Fruit fly (Drosophila melanogaster): ENCODE measurements around the gene UK114.

DNA sequence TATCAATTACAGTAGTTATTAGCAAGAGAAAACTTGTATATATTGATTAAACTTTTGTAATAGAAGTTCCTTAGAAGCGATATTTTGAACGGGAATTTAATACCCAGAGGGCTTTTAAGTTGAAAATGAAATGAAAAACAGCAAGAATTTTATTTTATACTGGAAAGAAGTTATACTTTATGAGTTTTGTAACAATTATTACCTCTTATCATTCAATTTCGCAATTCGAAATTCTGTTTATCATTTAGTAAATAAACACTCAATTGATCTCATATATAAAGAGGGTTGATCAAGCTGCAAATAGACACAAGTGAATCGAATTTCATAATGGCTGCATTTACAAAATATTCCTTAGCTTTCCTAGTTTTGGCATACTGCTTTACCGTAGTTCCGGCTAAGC lies 9.8 kb upstream of the UK114 start, which contains the start of gene CG15263:
- TF ChIP-seq dsx (GFP tag; optimal IDR thresholded peaks at IDR 0.05; ENCODE audit: poor library complexity, severe bottlenecking) (no peak), Lpt (GFP tag; optimal IDR thresholded peaks at IDR 0.05) (no peak), dac (GFP tag; optimal IDR thresholded peaks at IDR 0.05) (no peak), Gug (GFP tag; IDR thresholded peaks at IDR 0.05) (no peak), OdsH (GFP tag; optimal IDR thresholded peaks at IDR 0.05) (no peak), CG9139 (GFP tag; optimal IDR thresholded peaks at IDR 0.05) (no peak), spab (GFP tag; optimal IDR thresholded peaks at IDR 0.05) (no peak), fd59A (GFP tag; optimal IDR thresholded peaks at IDR 0.05) (no peak), vri (GFP tag; optimal IDR thresholded peaks at IDR 0.05) (no peak), Blimp-1 (GFP tag; optimal IDR thresholded peaks at IDR 0.05) (no peak), Sox102F (GFP tag; optimal IDR thresholded peaks at IDR 0.05) (no peak), Eip78C (GFP tag) (no peak), CG31627 (GFP tag; optimal IDR thresholded peaks at IDR 0.05) (no peak), fd85E (GFP tag; optimal IDR thresholded peaks at IDR 0.05) (no peak)

All from whole organism, prepupa.